Worm (Caenorhabditis elegans) whole organism, young adult: ENCODE results near the gene F19H6.6.

Experiments used
- B0035.1 ChIP-seq: sonication (generic microtip); optimal IDR thresholded peaks from 2 replicates; lab custom pipeline; 2016; ENCODE audit warnings: missing genetic modification characterization, mild to moderate bottlenecking, missing compliant biosample characterization, missing genotype, missing genetic modification reagents
- B0261.1 ChIP-seq: sonication (generic microtip); optimal IDR thresholded peaks from 2 replicates; lab custom pipeline; 2016; ENCODE audit warnings: mild to moderate bottlenecking, missing genetic modification characterization, moderate library complexity, missing compliant biosample characterization
- C17E4.6 ChIP-seq: fragments of 200-800 bp; sonication (Bioruptor generic); IDR thresholded peaks from 2 replicates; pipeline ENCODE4 v1.3.6; 2022; ENCODE audit warnings: missing genetic modification reagents, missing genetic modification characterization, missing compliant biosample characterization
- F23B12.7 ChIP-seq: sonication (generic microtip); optimal IDR thresholded peaks from 2 replicates; lab custom pipeline; 2017; ENCODE audit warnings: missing genetic modification characterization, mild to moderate bottlenecking, missing compliant biosample characterization, antibody characterized with exemption, moderate library complexity; ENCODE audit not compliant: insufficient read depth
- F39B2.1 ChIP-seq: fragments of 200-800 bp; sonication (Bioruptor generic); IDR thresholded peaks from 2 replicates; pipeline ENCODE4 v1.3.6; 2022; ENCODE audit warnings: missing genetic modification reagents, missing genetic modification characterization, missing compliant biosample characterization
- F55B11.4 ChIP-seq: sonication (generic microtip); optimal IDR thresholded peaks from 2 replicates; lab custom pipeline; 2016; ENCODE audit warnings: missing compliant biosample characterization, missing genetic modification characterization, borderline replicate concordance; ENCODE audit not compliant: insufficient read depth
- F57C9.4 ChIP-seq: sonication (generic microtip); optimal IDR thresholded peaks from 2 replicates; lab custom pipeline; 2017; ENCODE audit warnings: mild to moderate bottlenecking, missing genetic modification characterization, missing compliant biosample characterization
- Y67H2A.10 ChIP-seq: fragments of 200-800 bp; sonication (Bioruptor generic); conservative IDR thresholded peaks from 2 replicates; pipeline ENCODE4 v1.3.6; 2022; ENCODE audit warnings: missing genetic modification reagents, missing genetic modification characterization, missing compliant biosample characterization
- akir-1 ChIP-seq: fragments of 200-800 bp; sonication (Bioruptor generic); optimal IDR thresholded peaks from 2 replicates; lab custom pipeline; 2018; ENCODE audit warnings: mild to moderate bottlenecking, missing genetic modification characterization, moderate library complexity, missing compliant biosample characterization
- atf-7 ChIP-seq: sonication (generic microtip); optimal IDR thresholded peaks from 2 replicates; lab custom pipeline; 2017; ENCODE audit warnings: mild to moderate bottlenecking, missing genetic modification characterization, missing compliant biosample characterization
- attf-6 ChIP-seq: fragments of 200-800 bp; sonication (Bioruptor generic); IDR thresholded peaks from 2 replicates; pipeline ENCODE4 v1.3.6; 2022; ENCODE audit warnings: missing genetic modification reagents, missing genetic modification characterization, missing compliant biosample characterization
- bed-1 ChIP-seq: fragments of 200-800 bp; sonication (Bioruptor generic); IDR thresholded peaks from 2 replicates; pipeline ENCODE4 v1.3.6; 2022; ENCODE audit warnings: missing genetic modification reagents, missing genetic modification characterization, missing compliant biosample characterization
- ccch-3 ChIP-seq: fragments of 200-800 bp; sonication (Bioruptor generic); optimal IDR thresholded peaks from 2 replicates; lab custom pipeline; 2018; ENCODE audit warnings: mild to moderate bottlenecking, missing genetic modification characterization, missing compliant biosample characterization
- cebp-1 ChIP-seq, 2 experiments: fragments of 200-800 bp in 1 of 2; sonication (Bioruptor generic) in 1 of 2; sonication (generic microtip) in 1 of 2; IDR thresholded peaks in 1 of 2; optimal IDR thresholded peaks in 1 of 2; 2 replicates each; pipeline versions ENCODE4 v1.3.6 to Lab custom; 2017 to 2022; ENCODE audit warnings: missing compliant biosample characterization in 2 of 2, missing genetic modification characterization in 2 of 2, mild to moderate bottlenecking in 1 of 2, missing genetic modification reagents in 1 of 2, moderate library complexity in 1 of 2
- ceh-100 ChIP-seq: fragments of 200-800 bp; sonication (Bioruptor generic); IDR thresholded peaks from 2 replicates; pipeline ENCODE4 v1.3.6; 2022; ENCODE audit warnings: missing genetic modification reagents, missing genetic modification characterization, missing compliant biosample characterization
- ceh-27 ChIP-seq: fragments of 200-800 bp; sonication (Bioruptor generic); optimal IDR thresholded peaks from 2 replicates; lab custom pipeline; 2018; ENCODE audit warnings: mild to moderate bottlenecking, missing genetic modification characterization, moderate library complexity, missing compliant biosample characterization
- chd-7 ChIP-seq: sonication (generic microtip); optimal IDR thresholded peaks from 2 replicates; lab custom pipeline; 2016; ENCODE audit warnings: mild to moderate bottlenecking, missing genetic modification characterization, moderate library complexity, missing compliant biosample characterization
- dox-1 ChIP-seq: fragments of 200-800 bp; sonication (Bioruptor generic); IDR thresholded peaks from 2 replicates; pipeline ENCODE4 v1.3.6; 2022; ENCODE audit warnings: missing genetic modification reagents, missing genetic modification characterization, missing compliant biosample characterization
- egl-44 ChIP-seq: fragments of 200-800 bp; sonication (Bioruptor generic); IDR thresholded peaks from 2 replicates; pipeline ENCODE4 v1.3.6; 2022; ENCODE audit warnings: missing genetic modification reagents, missing genetic modification characterization, missing compliant biosample characterization
- ekl-4 ChIP-seq: fragments of 200-800 bp; sonication (Bioruptor generic); IDR thresholded peaks from 2 replicates; pipeline ENCODE4 v1.3.6; 2022; ENCODE audit warnings: missing genetic modification reagents, missing genetic modification characterization, missing compliant biosample characterization
- fkh-3 ChIP-seq: sonication (generic microtip); optimal IDR thresholded peaks from 2 replicates; lab custom pipeline; 2016; ENCODE audit warnings: mild to moderate bottlenecking, missing genetic modification characterization, missing compliant biosample characterization
- hlh-12 ChIP-seq: sonication (generic microtip); optimal IDR thresholded peaks from 2 replicates; lab custom pipeline; 2016; ENCODE audit warnings: missing genetic modification characterization, missing compliant biosample characterization
- hmg-1.2 ChIP-seq: fragments of 200-800 bp; sonication (Bioruptor generic); IDR thresholded peaks from 2 replicates; pipeline ENCODE4 v1.3.6; 2022; ENCODE audit warnings: missing genetic modification reagents, missing genetic modification characterization, missing compliant biosample characterization
- hmg-20 ChIP-seq: fragments of 200-800 bp; sonication (Bioruptor generic); IDR thresholded peaks from 2 replicates; pipeline ENCODE4 v1.3.6; 2022; ENCODE audit warnings: missing genetic modification reagents, missing genetic modification characterization, missing compliant biosample characterization
- let-607 ChIP-seq, 2 experiments: fragments of 200-800 bp in 1 of 2; sonication (Bioruptor generic) in 1 of 2; sonication (generic microtip) in 1 of 2; optimal IDR thresholded peaks; 2 replicates each; lab custom pipeline; 2016 to 2018; ENCODE audit warnings: mild to moderate bottlenecking in 2 of 2, missing compliant biosample characterization in 2 of 2, missing genetic modification characterization in 2 of 2, moderate library complexity in 2 of 2, missing genotype in 1 of 2
- lin-40 ChIP-seq: sonication (generic microtip); optimal IDR thresholded peaks from 2 replicates; lab custom pipeline; 2016; ENCODE audit warnings: missing genetic modification characterization, mild to moderate bottlenecking, missing compliant biosample characterization, missing genotype, missing genetic modification reagents
- lsl-1 ChIP-seq: fragments of 200-800 bp; sonication (Bioruptor generic); optimal IDR thresholded peaks from 2 replicates; lab custom pipeline; 2018; ENCODE audit warnings: mild to moderate bottlenecking, missing genetic modification characterization, moderate library complexity, missing compliant biosample characterization
- madf-3 ChIP-seq: fragments of 200-800 bp; sonication (Bioruptor generic); IDR thresholded peaks from 2 replicates; pipeline ENCODE4 v1.3.6; 2022; ENCODE audit warnings: missing genetic modification reagents, missing genetic modification characterization, missing compliant biosample characterization
- mcd-1 ChIP-seq: fragments of 200-800 bp; sonication (Bioruptor generic); IDR thresholded peaks from 2 replicates; pipeline ENCODE4 v1.3.6; 2022; ENCODE audit warnings: missing genetic modification reagents, missing genetic modification characterization, missing compliant biosample characterization
- nhr-80 ChIP-seq: sonication (generic microtip); optimal IDR thresholded peaks from 2 replicates; lab custom pipeline; 2016; ENCODE audit warnings: missing genetic modification characterization, missing compliant biosample characterization
- rec-8 ChIP-seq, 2 experiments: sonication (generic microtip); optimal IDR thresholded peaks; 2 replicates each; lab custom pipeline; 2016; ENCODE audit warnings: mild to moderate bottlenecking in 2 of 2, missing genetic modification characterization in 2 of 2, missing genetic modification reagents in 2 of 2, missing genotype in 2 of 2, missing biosample characterization in 1 of 2, missing compliant biosample characterization in 1 of 2, moderate library complexity in 1 of 2
- snpc-1.1 ChIP-seq: sonication (generic microtip); optimal IDR thresholded peaks from 2 replicates; lab custom pipeline; 2017; ENCODE audit warnings: missing genetic modification characterization, mild to moderate bottlenecking, missing compliant biosample characterization, antibody characterized with exemption, moderate library complexity, missing genotype, missing genetic modification reagents; ENCODE audit not compliant: insufficient read depth
- snpc-3.4 ChIP-seq: sonication (generic microtip); optimal IDR thresholded peaks from 2 replicates; lab custom pipeline; 2017; ENCODE audit warnings: missing genetic modification characterization, mild to moderate bottlenecking, missing compliant biosample characterization, antibody characterized with exemption, moderate library complexity, missing genotype, missing genetic modification reagents
- snpc-4 ChIP-seq, 5 experiments: fragments of 150-350 bp in 1 of 5; sonication (generic microtip) in 4 of 5; optimal IDR thresholded peaks; 2 replicates each; lab custom pipeline; 2014 to 2018; ENCODE audit warnings: missing genetic modification characterization in 5 of 5, missing biosample characterization in 3 of 5, antibody characterized with exemption in 2 of 5, mild to moderate bottlenecking in 2 of 5, missing compliant biosample characterization in 2 of 5, missing genotype in 2 of 5, moderate library complexity in 2 of 5, missing genetic modification reagents in 1 of 5
- ztf-18 ChIP-seq: sonication (generic microtip); optimal IDR thresholded peaks from 2 replicates; lab custom pipeline; 2016; ENCODE audit warnings: missing genotype, mild to moderate bottlenecking, missing genetic modification characterization, missing compliant biosample characterization
- ztf-26 ChIP-seq: sonication (generic microtip); optimal IDR thresholded peaks from 2 replicates; lab custom pipeline; 2017; ENCODE audit warnings: missing genetic modification characterization, missing compliant biosample characterization

The F19H6.6 gene

DNA sequence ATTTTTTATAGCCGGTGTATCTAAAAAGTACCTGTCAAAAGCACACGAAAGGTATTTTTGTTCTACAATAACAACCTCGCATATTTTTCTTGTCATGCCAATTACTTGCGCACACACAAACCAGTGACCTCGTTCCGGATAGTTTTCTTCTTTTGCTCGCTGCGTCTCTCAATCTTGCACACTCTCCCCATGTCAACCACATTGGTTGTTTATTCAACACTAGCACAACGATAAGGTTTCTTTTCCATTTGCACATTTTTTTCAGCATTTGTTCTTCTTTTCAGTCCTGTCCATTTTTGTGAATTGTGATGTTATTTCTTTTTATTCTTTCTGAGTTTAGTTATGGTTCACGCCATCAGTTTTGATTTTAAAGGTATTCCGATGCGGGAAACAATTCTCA is 10.4 kb upstream of the F19H6.6 start, which contains the start of gene F42F12.3:
F42F12.3 (plus strand) TSS at position 372 of the 400 bp plus-strand sequence.
- TF ChIP-seq B0035.1 (no peak), nhr-80 (tag; lab: Kevin White, UChicago) (peak; percentile 21)

DNA sequence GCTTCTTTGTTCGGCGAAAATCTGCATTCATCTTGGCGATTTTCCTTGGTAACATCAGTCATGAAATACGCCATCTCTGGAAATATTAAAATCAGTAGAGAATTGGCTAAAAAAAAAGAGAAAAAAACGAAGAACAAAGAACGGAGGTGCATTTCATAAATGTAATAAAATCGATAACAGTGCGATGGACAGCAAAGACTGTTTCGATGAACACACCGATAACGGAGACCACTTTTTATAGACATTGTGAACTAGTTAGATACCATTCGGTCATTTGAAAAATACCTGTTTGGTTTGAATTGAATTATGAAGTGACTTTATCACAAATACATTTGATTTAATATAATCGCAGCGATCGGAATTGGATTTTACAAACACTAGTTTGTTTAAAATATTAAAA is 7.8 kb upstream of the F19H6.6 start, which contains the start of gene F42F12.4:
F42F12.4 (minus strand) TSS at position 76 of the 400 bp plus-strand sequence.
- TF ChIP-seq nhr-80 (tag; lab: Kevin White, UChicago) (peak; percentile 39), Y67H2A.10 (GFP tag; lab: Robert Waterston, UW) (no peak)

DNA sequence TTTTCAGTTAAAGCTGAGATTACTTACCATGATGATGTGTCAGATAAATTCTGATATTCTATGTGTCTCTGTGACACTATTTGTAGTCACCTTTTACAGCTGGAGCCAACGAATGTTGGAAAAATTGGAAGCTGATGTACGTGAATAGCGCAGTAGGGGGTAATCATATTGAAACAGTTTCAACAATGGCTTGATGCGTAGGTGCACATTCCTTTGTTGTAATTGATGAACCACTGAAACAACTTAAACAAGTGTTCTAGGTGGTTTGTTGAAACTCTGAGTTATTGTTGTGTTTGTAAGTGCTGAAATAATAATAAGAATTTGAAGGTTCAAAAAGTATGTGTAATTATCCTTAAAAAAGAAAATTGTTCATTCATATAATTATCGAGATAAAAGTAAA is 4.0 kb upstream of the F19H6.6 start, which contains the start of gene nspc-12:
nspc-12 (minus strand) TSS at position 101 of the 400 bp plus-strand sequence.
- TF ChIP-seq lsl-1 (GFP tag; lab: Kevin White, UChicago): no peak
- no peak for TF ChIP-seq snpc-4 (GFP tag; optimal IDR thresholded peaks at IDR 0.05; lab: Kevin White, UChicago)
- no peak for TF ChIP-seq snpc-4 (tag; optimal IDR thresholded peaks at IDR 0.05; lab: Kevin White, UChicago)
- TF ChIP-seq fkh-3 (tag; lab: Kevin White, UChicago): no peak
- no peak for TF ChIP-seq snpc-1.1 (tag; lab: Kevin White, UChicago)
- TF ChIP-seq mcd-1 (GFP tag; lab: Robert Waterston, UW): no peak
- TF ChIP-seq dox-1 (GFP tag; lab: Robert Waterston, UW): no peak
- no peak for TF ChIP-seq akir-1
- TF ChIP-seq chd-7: no peak
- no peak for TF ChIP-seq hlh-12 (tag; lab: Kevin White, UChicago)
- TF ChIP-seq cebp-1 (GFP tag; IDR thresholded peaks at IDR 0.05; lab: Robert Waterston, UW): no peak
- no peak for TF ChIP-seq cebp-1 (tag; optimal IDR thresholded peaks at IDR 0.05; lab: Kevin White, UChicago)
- TF ChIP-seq ztf-26 (tag; lab: Kevin White, UChicago): no peak
- TF ChIP-seq, all 124 proteins: peak for 0

DNA sequence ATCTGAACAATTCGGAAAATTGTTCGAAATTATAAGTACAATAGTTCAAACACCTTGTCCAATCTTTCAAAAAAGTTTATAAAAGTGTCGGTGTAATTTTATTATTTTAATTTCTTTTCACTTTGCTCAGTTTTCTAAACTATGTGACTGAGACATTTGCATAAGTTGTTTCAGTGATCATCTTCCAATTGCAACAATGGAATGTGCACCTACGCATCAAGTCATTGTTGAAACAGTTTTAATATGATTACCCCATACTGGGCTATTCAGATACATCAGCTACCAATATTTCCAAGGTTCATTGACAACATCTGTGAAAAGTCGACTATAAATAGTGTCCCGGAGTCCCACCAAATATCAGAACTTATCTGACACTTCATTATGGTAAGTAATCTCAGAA is 3.5 kb upstream of the F19H6.6 start, which contains the start of gene nspc-13:
nspc-13 (plus strand) TSS at position 301 of the 400 bp plus-strand sequence.
- TF ChIP-seq rec-8 (tag; optimal IDR thresholded peaks at IDR 0.05; lab: Kevin White, UChicago) (no peak), chd-7 (no peak), lin-40 (no peak)

DNA sequence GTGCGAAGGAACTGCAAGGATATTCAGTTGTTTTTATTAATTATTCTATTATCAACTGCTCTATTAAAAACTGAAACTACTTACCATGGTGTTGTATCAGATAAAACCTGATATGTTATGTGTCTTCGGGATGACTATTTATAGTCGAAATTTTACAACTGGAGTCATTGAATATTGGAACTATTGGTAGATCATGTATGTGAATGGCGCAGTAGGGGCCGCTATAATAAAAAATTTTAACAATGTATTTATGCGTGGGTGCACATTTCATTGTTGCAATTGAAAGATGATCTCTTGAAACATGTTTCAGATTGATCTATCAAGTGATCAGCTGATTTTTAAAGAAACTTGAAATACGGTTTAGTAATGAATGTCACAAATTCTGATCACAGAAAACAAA is 1.7 kb upstream of the F19H6.6 start, which contains the start of gene nspc-14:
nspc-14 (minus strand) TSS at position 101 of the 400 bp plus-strand sequence.
- TF ChIP-seq atf-7 (tag; lab: Kevin White, UChicago): no peak
- TF ChIP-seq ceh-100: no peak
- no peak for TF ChIP-seq ceh-27
- TF ChIP-seq F39B2.1: no peak
- no peak for TF ChIP-seq F57C9.4
- no peak for TF ChIP-seq B0261.1 (tag; lab: Kevin White, UChicago)
- TF ChIP-seq, all 124 proteins: peak for 0

DNA sequence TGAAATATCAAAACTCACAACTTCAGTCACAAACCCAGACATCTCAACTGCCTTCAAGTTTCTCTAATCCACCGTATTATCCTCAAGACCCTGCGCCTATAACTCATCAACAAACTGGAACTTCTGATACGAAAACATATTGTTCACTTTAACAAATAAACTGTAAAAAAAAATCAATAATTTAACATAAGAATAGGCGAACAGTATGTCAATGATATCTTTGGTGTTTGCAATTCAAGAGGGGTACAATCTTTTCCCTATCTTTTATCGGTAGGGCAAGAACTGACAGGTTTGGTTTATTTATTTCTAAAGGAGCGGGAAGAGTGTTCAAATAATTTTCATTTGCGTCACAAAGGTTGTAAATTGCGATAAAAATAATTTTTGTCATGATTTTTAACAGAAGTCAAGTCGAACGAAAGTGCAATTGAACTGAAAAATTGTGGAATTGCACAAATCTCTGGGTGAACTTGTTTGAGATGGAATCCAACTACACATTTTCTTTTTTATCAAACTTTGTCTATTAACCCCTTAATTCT is 2.4 kb downstream of the F19H6.6 start:
- TF ChIP-seq cebp-1 (GFP tag; IDR thresholded peaks at IDR 0.05; lab: Robert Waterston, UW) (peak; percentile 78), cebp-1 (tag; optimal IDR thresholded peaks at IDR 0.05; lab: Kevin White, UChicago) (peak; percentile 96), ekl-4 (GFP tag; lab: Robert Waterston, UW) (peak; percentile 73), F23B12.7 (tag; lab: Kevin White, UChicago) (peak; percentile 97), ztf-18 (tag; lab: Kevin White, UChicago) (peak; percentile 79), F39B2.1 (no peak), F55B11.4 (tag; lab: Kevin White, UChicago) (no peak), bed-1 (GFP tag; lab: Robert Waterston, UW) (no peak), hmg-1.2 (peak; percentile 81), madf-3 (GFP tag; lab: Robert Waterston, UW) (peak; percentile 72), egl-44 (peak; percentile 87), ccch-3 (GFP tag; lab: Kevin White, UChicago) (peak; percentile 86), hmg-20 (peak; percentile 91), attf-6 (GFP tag; lab: Robert Waterston, UW) (no peak), let-607 (tag; optimal IDR thresholded peaks at IDR 0.05; lab: Kevin White, UChicago) (peak; percentile 76 to 93), C17E4.6 (GFP tag; lab: Robert Waterston, UW) (peak; percentile 77), snpc-3.4 (tag; lab: Kevin White, UChicago) (peak; percentile 36)
